Fruit fly (Drosophila melanogaster) whole organism, adult: Measurements from ENCODE around the gene yellow-e.

Source experiments
- CG11617 ChIP-seq: fragments of 200-800 bp; sonication (Bioruptor generic); optimal IDR thresholded peaks from 2 replicates; lab custom pipeline; 2017; ENCODE audit warnings: mild to moderate bottlenecking, missing biosample characterization, missing genetic modification reagents, missing genetic modification characterization
- CG12768 ChIP-seq: fragments of 200-800 bp; sonication (Bioruptor generic); optimal IDR thresholded peaks from 2 replicates; lab custom pipeline; 2017; ENCODE audit warnings: missing biosample characterization, missing genetic modification characterization, mild to moderate bottlenecking, moderate library complexity, missing genetic modification reagents
- CG14711 ChIP-seq: fragments of 200-800 bp; sonication (Bioruptor generic); optimal IDR thresholded peaks from 2 replicates; lab custom pipeline; 2018; ENCODE audit warnings: missing biosample characterization, mild to moderate bottlenecking, missing genetic modification characterization, moderate library complexity
- CG1620 ChIP-seq: fragments of 200-800 bp; sonication (Bioruptor generic); optimal IDR thresholded peaks from 2 replicates; lab custom pipeline; 2016; ENCODE audit warnings: missing biosample characterization, missing genetic modification characterization
- CG33017 ChIP-seq: fragments of 200-800 bp; sonication (Bioruptor generic); optimal IDR thresholded peaks from 2 replicates; lab custom pipeline; 2018; ENCODE audit warnings: missing biosample characterization, mild to moderate bottlenecking, missing genetic modification characterization, moderate library complexity
- CG5204 ChIP-seq: fragments of 200-800 bp; sonication (Bioruptor generic); optimal IDR thresholded peaks from 2 replicates; lab custom pipeline; 2016; ENCODE audit warnings: missing biosample characterization, missing genetic modification characterization
- CG7045 ChIP-seq: fragments of 200-800 bp; sonication (Bioruptor generic); optimal IDR thresholded peaks from 2 replicates; lab custom pipeline; 2017; ENCODE audit warnings: missing biosample characterization, mild to moderate bottlenecking, missing genetic modification characterization
- CG7101 ChIP-seq: fragments of 200-800 bp; sonication (Bioruptor generic); optimal IDR thresholded peaks from 2 replicates; lab custom pipeline; 2018; ENCODE audit warnings: missing biosample characterization, mild to moderate bottlenecking, missing genetic modification characterization, moderate library complexity
- Clk ChIP-seq: fragments of 200-800 bp; sonication (Bioruptor generic); optimal IDR thresholded peaks from 2 replicates; lab custom pipeline; 2017; ENCODE audit warnings: missing biosample characterization, missing genetic modification characterization
- Crg-1 ChIP-seq: fragments of 200-800 bp; sonication (Bioruptor generic); optimal IDR thresholded peaks from 2 replicates; lab custom pipeline; 2016; ENCODE audit warnings: missing biosample characterization, missing genetic modification characterization
- Hr96 ChIP-seq: fragments of 200-800 bp; sonication (Bioruptor generic); optimal IDR thresholded peaks from 2 replicates; lab custom pipeline; 2016; ENCODE audit warnings: missing biosample characterization, missing genetic modification characterization
- Mnt ChIP-seq: fragments of 200-800 bp; sonication (Bioruptor generic); optimal IDR thresholded peaks from 2 replicates; lab custom pipeline; 2016; ENCODE audit warnings: missing biosample characterization, mild to moderate bottlenecking, missing genetic modification characterization
- bab1 ChIP-seq: fragments of 200-800 bp; sonication (Bioruptor generic); optimal IDR thresholded peaks from 3 replicates; lab custom pipeline; 2019; ENCODE audit warnings: missing biosample characterization, mild to moderate bottlenecking, missing genetic modification characterization, moderate library complexity
- cic ChIP-seq: fragments of 200-800 bp; sonication (Bioruptor generic); optimal IDR thresholded peaks from 2 replicates; lab custom pipeline; 2017; ENCODE audit warnings: missing biosample characterization, mild to moderate bottlenecking, missing genetic modification characterization, moderate library complexity
- cnc ChIP-seq, 2 experiments: fragments of >200 bp; optimal IDR thresholded peaks; 2 replicates each; lab custom pipeline; 2017
- kay ChIP-seq: fragments of 200-800 bp; sonication (Bioruptor generic); peaks from one replicate; lab custom pipeline; 2016; ENCODE audit warnings: missing biosample characterization, missing genetic modification characterization, borderline replicate concordance
- ovo ChIP-seq: fragments of 200-800 bp; sonication (Bioruptor generic); optimal IDR thresholded peaks from 2 replicates; lab custom pipeline; 2016; ENCODE audit warnings: missing biosample characterization, missing genetic modification characterization
- pad ChIP-seq: fragments of 200-800 bp; sonication (Bioruptor generic); optimal IDR thresholded peaks from 3 replicates; lab custom pipeline; 2017; ENCODE audit warnings: missing biosample characterization, missing genetic modification characterization, mild to moderate bottlenecking, moderate library complexity, missing genetic modification reagents
- tj ChIP-seq: fragments of 200-800 bp; sonication (Bioruptor generic); optimal IDR thresholded peaks from 3 replicates; lab custom pipeline; 2017; ENCODE audit warnings: missing biosample characterization, mild to moderate bottlenecking, missing genetic modification characterization, moderate library complexity
- toe ChIP-seq: fragments of 200-800 bp; sonication (Bioruptor generic); optimal IDR thresholded peaks from 2 replicates; lab custom pipeline; 2016; ENCODE audit warnings: missing biosample characterization, missing genetic modification characterization

Gene yellow-e

dm6 chr3R:13446489-13446888 lies 31.4 kb upstream of the yellow-e start:
- no peak for TF ChIP-seq CG11617 (GFP tag; lab: Kevin White, UChicago)
- TF ChIP-seq tj (GFP tag; lab: Kevin White, UChicago): no peak

dm6 chr3R:13446048-13446447 lies 31.0 kb upstream of the yellow-e start:
- TF ChIP-seq CG7045 (GFP tag; lab: Kevin White, UChicago) (no peak), cic (GFP tag; lab: Kevin White, UChicago) (no peak), Clk (GFP tag; lab: Kevin White, UChicago) (no peak), bab1 (GFP tag; lab: Kevin White, UChicago) (no peak), CG11617 (GFP tag; lab: Kevin White, UChicago) (no peak), pad (GFP tag; lab: Kevin White, UChicago) (no peak), Hr96 (GFP tag; lab: Kevin White, UChicago) (no peak), cnc (optimal IDR thresholded peaks at IDR 0.05; lab: Kevin White, UChicago) (no peak), CG1620 (GFP tag; lab: Kevin White, UChicago) (no peak), CG5204 (GFP tag; lab: Kevin White, UChicago) (no peak), toe (GFP tag; lab: Kevin White, UChicago) (no peak), Mnt (GFP tag; lab: Kevin White, UChicago) (no peak), tj (GFP tag; lab: Kevin White, UChicago) (no peak), Crg-1 (GFP tag; lab: Kevin White, UChicago) (no peak)

dm6 chr3R:13441703-13442102 lies 26.6 kb upstream of the yellow-e start:
- no peak for TF ChIP-seq tj (GFP tag; lab: Kevin White, UChicago)
- no peak for TF ChIP-seq Clk (GFP tag; lab: Kevin White, UChicago)
- no peak for TF ChIP-seq CG7045 (GFP tag; lab: Kevin White, UChicago)
- TF ChIP-seq CG7101 (tag; lab: Kevin White, UChicago): no peak
- no peak for TF ChIP-seq bab1 (GFP tag; lab: Kevin White, UChicago)
- no peak for TF ChIP-seq CG14711 (tag; lab: Kevin White, UChicago)
- no peak for TF ChIP-seq CG33017 (tag; lab: Kevin White, UChicago)
- no peak for TF ChIP-seq pad (GFP tag; lab: Kevin White, UChicago)
- no peak for TF ChIP-seq Hr96 (GFP tag; lab: Kevin White, UChicago)
- TF ChIP-seq CG5204 (GFP tag; lab: Kevin White, UChicago): no peak
- TF ChIP-seq toe (GFP tag; lab: Kevin White, UChicago): no peak
- TF ChIP-seq Crg-1 (GFP tag; lab: Kevin White, UChicago): no peak
- no peak for TF ChIP-seq cic (GFP tag; lab: Kevin White, UChicago)
- TF ChIP-seq ovo: no peak
- no peak for TF ChIP-seq CG11617 (GFP tag; lab: Kevin White, UChicago)
- no peak for TF ChIP-seq Mnt (GFP tag; lab: Kevin White, UChicago)
- no peak for TF ChIP-seq kay (GFP tag; lab: Kevin White, UChicago)
- no peak for TF ChIP-seq cnc (optimal IDR thresholded peaks at IDR 0.05; lab: Kevin White, UChicago)

dm6 chr3R:13435836-13436235 lies 20.8 kb upstream of the yellow-e start:
- TF ChIP-seq Crg-1 (GFP tag; lab: Kevin White, UChicago) (no peak), cnc (optimal IDR thresholded peaks at IDR 0.05; lab: Kevin White, UChicago) (no peak), CG7045 (GFP tag; lab: Kevin White, UChicago) (no peak), Clk (GFP tag; lab: Kevin White, UChicago) (no peak), CG1620 (GFP tag; lab: Kevin White, UChicago) (no peak), Mnt (GFP tag; lab: Kevin White, UChicago) (no peak), CG12768 (no peak), CG14711 (tag; lab: Kevin White, UChicago) (no peak), tj (GFP tag; lab: Kevin White, UChicago) (no peak), CG11617 (GFP tag; lab: Kevin White, UChicago) (no peak), Hr96 (GFP tag; lab: Kevin White, UChicago) (no peak), CG5204 (GFP tag; lab: Kevin White, UChicago) (no peak), ovo (no peak), pad (GFP tag; lab: Kevin White, UChicago) (no peak), CG7101 (tag; lab: Kevin White, UChicago) (no peak), toe (GFP tag; lab: Kevin White, UChicago) (no peak), CG33017 (tag; lab: Kevin White, UChicago) (no peak), bab1 (GFP tag; lab: Kevin White, UChicago) (no peak), kay (GFP tag; lab: Kevin White, UChicago) (no peak)

- no peak for TF ChIP-seq ovo
- TF ChIP-seq bab1 (GFP tag; lab: Kevin White, UChicago): peak; percentile 41
- no peak for TF ChIP-seq cnc (optimal IDR thresholded peaks at IDR 0.05; lab: Kevin White, UChicago)
- TF ChIP-seq Crg-1 (GFP tag; lab: Kevin White, UChicago): no peak
- peak; percentile 90 for TF ChIP-seq pad (GFP tag; lab: Kevin White, UChicago)
- no peak for TF ChIP-seq CG5204 (GFP tag; lab: Kevin White, UChicago)
- TF ChIP-seq cic (GFP tag; lab: Kevin White, UChicago): no peak
Measured at dm6 chr3R:13434325-13435168, 19.5 kb upstream of the yellow-e start, which contains the start of gene yrt. yrt (minus strand) TSS chr3R:13434984.
